Worm (Caenorhabditis elegans): ENCODE results near the gene Y46C8AM.1.

Y46C8AM.1 gene

DNA sequence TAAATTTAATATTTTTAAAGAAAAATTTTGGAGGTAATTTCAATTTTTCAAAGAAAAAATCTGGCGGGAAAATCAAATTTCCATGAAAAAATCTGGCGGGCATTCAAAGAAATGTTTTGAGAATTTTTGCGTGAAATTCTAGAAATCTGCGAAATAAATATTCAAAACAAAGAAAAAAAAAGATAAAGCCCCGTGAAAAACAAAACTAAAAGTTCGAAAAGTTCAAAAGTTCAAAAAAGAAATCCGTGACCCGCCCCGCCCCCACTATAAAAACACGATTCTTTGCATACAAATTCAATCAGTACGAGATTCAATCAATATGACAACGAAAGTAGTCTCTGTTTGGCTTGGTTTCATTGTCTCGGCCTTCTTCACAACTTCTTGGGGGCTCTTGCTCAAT is 10.4 kb downstream of the Y46C8AM.1 start, which contains the start of gene clec-79:
clec-79 (plus strand) TSS at position 301 of the 400 bp plus-strand sequence.
- TF ChIP-seq zip-8 (tag; optimal IDR thresholded peaks at IDR 0.05) (no peak), hlh-1 (tag; optimal IDR thresholded peaks at IDR 0.05) (no peak), lsy-2 (tag; optimal IDR thresholded peaks at IDR 0.05) (no peak), drap-1 (GFP tag; optimal IDR thresholded peaks at IDR 0.05) (no peak), unc-120 (tag; optimal IDR thresholded peaks at IDR 0.05; ENCODE audit: poor library complexity, severe bottlenecking) (no peak), blmp-1 (tag; optimal IDR thresholded peaks at IDR 0.05) (no peak), ham-2 (GFP tag; optimal IDR thresholded peaks at IDR 0.05) (no peak), nhr-2 (tag; optimal IDR thresholded peaks at IDR 0.05) (no peak), nhr-28 (tag; optimal IDR thresholded peaks at IDR 0.05) (no peak), mls-2 (tag; optimal IDR thresholded peaks at IDR 0.05) (no peak), mep-1 (tag; optimal IDR thresholded peaks at IDR 0.05) (no peak), lin-32 (GFP tag; optimal IDR thresholded peaks at IDR 0.05) (no peak), nhr-237 (tag; optimal IDR thresholded peaks at IDR 0.05) (no peak), nhr-76 (tag; optimal IDR thresholded peaks at IDR 0.05) (no peak), bed-3 (GFP tag; optimal IDR thresholded peaks at IDR 0.05) (no peak), ceh-43 (GFP tag; optimal IDR thresholded peaks at IDR 0.05) (no peak)

DNA sequence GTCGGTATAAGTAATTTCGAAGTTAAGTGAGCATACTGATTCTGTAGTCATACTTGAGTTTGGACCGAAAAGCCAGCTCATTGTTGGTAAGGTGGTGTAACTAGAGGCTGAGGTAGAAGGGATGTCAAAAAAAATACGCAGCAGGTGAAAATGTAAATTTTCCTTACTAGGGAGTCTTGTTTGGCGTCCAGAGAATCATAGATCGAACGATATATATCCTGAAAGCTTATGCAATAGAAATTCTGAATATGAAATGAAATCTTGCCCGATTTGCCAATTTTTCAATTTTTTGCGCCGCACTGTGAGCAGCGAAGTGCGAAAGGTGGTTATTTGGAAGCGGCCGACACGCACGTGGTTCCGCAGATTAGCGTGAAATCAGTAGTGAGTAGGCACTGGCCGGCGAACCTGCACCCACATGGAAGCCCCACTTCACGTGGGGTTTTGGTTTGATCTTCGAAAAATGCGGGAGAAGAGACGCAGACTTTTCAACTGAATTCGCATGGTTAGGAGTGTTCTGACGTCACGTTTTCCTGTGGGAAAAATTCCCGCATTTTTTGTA is 15.4 kb downstream of the Y46C8AM.1 start, which contains the start of gene srh-220:
srh-220 (minus strand) TSS at position 51 of the 559 bp plus-strand sequence.
- TF ChIP-seq nhr-2 (tag; optimal IDR thresholded peaks at IDR 0.05): no peak
- TF ChIP-seq blmp-1 (tag; optimal IDR thresholded peaks at IDR 0.05): no peak
- TF ChIP-seq unc-120 (tag; optimal IDR thresholded peaks at IDR 0.05; ENCODE audit: poor library complexity, severe bottlenecking): no peak
- TF ChIP-seq mls-2 (tag; optimal IDR thresholded peaks at IDR 0.05): no peak
- no peak for TF ChIP-seq sptf-1 (tag; optimal IDR thresholded peaks at IDR 0.05)
- TF ChIP-seq hlh-1 (tag; optimal IDR thresholded peaks at IDR 0.05): no peak
- no peak for TF ChIP-seq snpc-4 (tag; optimal IDR thresholded peaks at IDR 0.05)
- no peak for TF ChIP-seq cnd-1 (tag; optimal IDR thresholded peaks at IDR 0.05)
- no peak for TF ChIP-seq ceh-83 (GFP tag; optimal IDR thresholded peaks at IDR 0.05)
- TF ChIP-seq ztf-11 (tag; optimal IDR thresholded peaks at IDR 0.05): no peak
- TF ChIP-seq nhr-12 (tag; optimal IDR thresholded peaks at IDR 0.05): no peak
- TF ChIP-seq flh-1 (GFP tag; optimal IDR thresholded peaks at IDR 0.05): no peak
- no peak for TF ChIP-seq bed-3 (GFP tag; optimal IDR thresholded peaks at IDR 0.05)
- TF ChIP-seq ceh-39 (tag; optimal IDR thresholded peaks at IDR 0.05): no peak
- TF ChIP-seq lin-32 (GFP tag; optimal IDR thresholded peaks at IDR 0.05): no peak
- no peak for TF ChIP-seq unc-39 (tag; optimal IDR thresholded peaks at IDR 0.05)

DNA sequence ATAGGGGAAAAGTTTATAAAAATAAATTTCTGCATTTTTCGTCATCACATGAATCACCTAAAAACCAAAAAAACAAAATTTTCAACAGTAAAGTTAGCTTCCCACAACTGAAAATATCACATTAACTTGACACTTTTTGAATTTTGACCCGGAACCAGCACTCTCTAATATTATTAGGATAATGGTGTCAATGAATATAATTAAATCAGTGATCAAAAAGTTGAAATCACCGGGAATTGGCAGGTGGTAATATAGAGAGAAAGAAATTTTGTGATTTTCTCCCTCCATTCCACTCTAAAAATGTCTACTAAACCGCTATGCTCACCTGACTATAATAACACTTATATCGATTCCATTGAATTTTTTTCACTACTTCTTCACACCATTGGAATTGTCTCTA is 16.8 kb downstream of the Y46C8AM.1 start, which contains the start of gene srh-222:
srh-222 (plus strand) TSS at position 301 of the 400 bp plus-strand sequence.
- TF ChIP-seq lin-13 (tag; optimal IDR thresholded peaks at IDR 0.05) (no peak), hlh-1 (tag; optimal IDR thresholded peaks at IDR 0.05) (no peak), ceh-39 (tag; optimal IDR thresholded peaks at IDR 0.05) (no peak), flh-1 (GFP tag; optimal IDR thresholded peaks at IDR 0.05) (no peak), lin-32 (GFP tag; optimal IDR thresholded peaks at IDR 0.05) (no peak), M03D4.4 (tag; optimal IDR thresholded peaks at IDR 0.05) (no peak), zip-8 (tag; optimal IDR thresholded peaks at IDR 0.05) (no peak), sptf-1 (tag; optimal IDR thresholded peaks at IDR 0.05) (no peak), nhr-28 (tag; optimal IDR thresholded peaks at IDR 0.05) (no peak), mls-2 (tag; optimal IDR thresholded peaks at IDR 0.05) (no peak), ztf-11 (tag; optimal IDR thresholded peaks at IDR 0.05) (no peak), mab-5 (tag; optimal IDR thresholded peaks at IDR 0.05) (no peak)

DNA sequence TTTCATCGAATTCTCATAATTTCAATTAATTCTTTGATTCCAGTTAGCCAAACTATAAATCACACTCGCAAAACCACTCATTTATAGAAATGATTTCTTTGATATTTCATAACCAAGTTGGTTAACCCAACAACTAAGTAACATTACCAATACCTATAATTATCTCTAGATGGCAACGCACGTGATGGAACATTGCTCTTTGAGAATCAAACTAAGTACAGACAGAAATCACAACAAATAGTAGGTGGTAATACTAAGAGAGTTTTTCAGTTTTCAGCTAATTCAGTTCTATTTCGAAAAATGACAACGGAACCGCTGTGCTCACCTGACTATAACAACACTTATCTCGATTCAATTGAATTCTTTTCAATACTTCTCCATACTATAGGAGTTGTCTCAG is 18.9 kb downstream of the Y46C8AM.1 start, which contains the start of gene srh-223:
srh-223 (plus strand) TSS at position 301 of the 400 bp plus-strand sequence.
- TF ChIP-seq unc-62 (GFP tag; optimal IDR thresholded peaks at IDR 0.05) (no peak), mls-2 (tag; optimal IDR thresholded peaks at IDR 0.05) (no peak), mep-1 (tag; optimal IDR thresholded peaks at IDR 0.05) (no peak)

DNA sequence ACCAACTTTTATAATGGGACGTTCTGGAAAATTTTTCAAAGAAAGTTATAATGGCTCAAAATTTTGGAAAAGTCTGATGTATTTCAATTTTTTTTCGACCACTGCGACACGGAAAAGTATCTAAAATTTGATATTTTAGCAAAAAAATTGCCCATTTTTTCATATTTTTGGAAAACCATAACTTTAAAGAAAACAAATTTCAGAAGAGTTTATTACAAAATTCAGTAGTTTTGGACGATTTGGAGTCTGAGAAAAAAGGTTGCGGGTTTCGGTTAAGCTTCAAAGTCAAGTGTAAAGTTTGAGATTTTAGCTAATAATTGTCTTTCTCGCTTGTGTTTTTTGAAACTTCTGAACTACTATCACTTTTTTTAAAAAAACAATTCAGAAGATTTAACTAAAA is 25.4 kb downstream of the Y46C8AM.1 start:
- no peak for TF ChIP-seq zip-8 (tag; optimal IDR thresholded peaks at IDR 0.05)
- TF ChIP-seq elt-1 (tag; optimal IDR thresholded peaks at IDR 0.05; ENCODE audit: borderline replicate concordance, insufficient read depth): no peak
- no peak for TF ChIP-seq sem-2 (GFP tag; optimal IDR thresholded peaks at IDR 0.05)
- no peak for TF ChIP-seq unc-62 (GFP tag; optimal IDR thresholded peaks at IDR 0.05)
- no peak for TF ChIP-seq mab-5 (tag; optimal IDR thresholded peaks at IDR 0.05)
- TF ChIP-seq ztf-11 (tag; optimal IDR thresholded peaks at IDR 0.05): no peak
- no peak for TF ChIP-seq nhr-237 (tag; optimal IDR thresholded peaks at IDR 0.05)
- no peak for TF ChIP-seq unc-120 (tag; optimal IDR thresholded peaks at IDR 0.05; ENCODE audit: poor library complexity, severe bottlenecking)
- no peak for TF ChIP-seq hlh-1 (tag; optimal IDR thresholded peaks at IDR 0.05)
